Worm (Caenorhabditis elegans) whole organism, L1 larva: Measurements from ENCODE around the gene Y59C2A.3.

Experiments used
- egl-27 ChIP-seq, 2 experiments: fragments of 150-350 bp in 1 of 2; sonication (generic microtip); optimal IDR thresholded peaks; 3 replicates each; lab custom pipeline; 2017 to 2018; ENCODE audit warnings: missing biosample characterization in 2 of 2, missing genetic modification characterization in 2 of 2, missing genetic modification reagents in 2 of 2
- lin-35 ChIP-seq, 2 experiments: fragments of 150-350 bp; optimal IDR thresholded peaks; 2 replicates each; lab custom pipeline; 2014; ENCODE audit warnings: missing biosample characterization in 2 of 2, missing genetic modification characterization in 2 of 2, missing genetic modification reagents in 2 of 2
- nhr-12 ChIP-seq: sonication (generic microtip); optimal IDR thresholded peaks from 2 replicates; lab custom pipeline; 2017; ENCODE audit warnings: missing biosample characterization, missing genetic modification characterization
- nhr-28 ChIP-seq: fragments of 150-350 bp; optimal IDR thresholded peaks from 2 replicates; lab custom pipeline; 2014; ENCODE audit warnings: missing biosample characterization, missing genetic modification characterization
- nhr-76 ChIP-seq: sonication (generic microtip); optimal IDR thresholded peaks from 2 replicates; lab custom pipeline; 2017; ENCODE audit warnings: missing biosample characterization, missing genetic modification characterization
- nhr-84 ChIP-seq: sonication (generic microtip); optimal IDR thresholded peaks from 2 replicates; lab custom pipeline; 2017; ENCODE audit warnings: missing biosample characterization, missing genetic modification characterization
- pqm-1 ChIP-seq: sonication (generic microtip); optimal IDR thresholded peaks from 3 replicates; lab custom pipeline; 2017; ENCODE audit warnings: missing biosample characterization, missing genetic modification characterization
- unc-62 ChIP-seq: fragments of 150-350 bp; optimal IDR thresholded peaks from 2 replicates; lab custom pipeline; 2014; ENCODE audit warnings: missing biosample characterization, missing genetic modification reagents, missing genetic modification characterization
- unc-86 ChIP-seq: sonication (generic microtip); optimal IDR thresholded peaks from 2 replicates; lab custom pipeline; 2016; ENCODE audit warnings: missing genetic modification characterization, missing compliant biosample characterization
- ztf-4 ChIP-seq: fragments of 150-350 bp; optimal IDR thresholded peaks from 2 replicates; lab custom pipeline; 2014; ENCODE audit warnings: missing biosample characterization, missing genetic modification characterization

ce11 chrII:2196742-2197141, 23.0 kb downstream of the Y59C2A.3 start:
- no peak for TF ChIP-seq nhr-12 (tag; lab: Kevin White, UChicago)
- TF ChIP-seq pqm-1, result no peak
- TF ChIP-seq ztf-4 (tag; lab: Kevin White, UChicago), result no peak
- no peak for TF ChIP-seq lin-35 (GFP tag; optimal IDR thresholded peaks at IDR 0.05; lab: Kevin White, UChicago)
- TF ChIP-seq unc-86 (tag; lab: Kevin White, UChicago), result no peak
- no peak for TF ChIP-seq nhr-76 (tag; lab: Kevin White, UChicago)
- TF ChIP-seq nhr-84, result no peak
- TF ChIP-seq nhr-28, result no peak
- TF ChIP-seq egl-27 (tag; optimal IDR thresholded peaks at IDR 0.05; lab: Kevin White, UChicago), result no peak
- no peak for TF ChIP-seq unc-62 (GFP tag; lab: Kevin White, UChicago)
